Fruit fly (Drosophila melanogaster) whole organism, embryonic: ENCODE results near the gene CG13380.

Source experiments
- B-H1 ChIP-seq: fragments of 200-800 bp; sonication (Bioruptor generic); IDR thresholded peaks from 3 replicates; pipeline ENCODE4 v1.3.6; 2022; ENCODE audit warnings: missing biosample characterization, missing genetic modification characterization
- B-H2 ChIP-seq: fragments of 200-800 bp; sonication (Bioruptor generic); optimal IDR thresholded peaks from 2 replicates; lab custom pipeline; 2018; ENCODE audit warnings: missing biosample characterization, mild to moderate bottlenecking, missing genetic modification characterization
- CG10543 ChIP-seq: fragments of 200-800 bp; sonication (Bioruptor generic); optimal IDR thresholded peaks from 3 replicates; lab custom pipeline; 2017; ENCODE audit warnings: missing biosample characterization, mild to moderate bottlenecking, missing genetic modification characterization, moderate library complexity
- CG10654 ChIP-seq: fragments of 200-800 bp; sonication (Bioruptor generic); optimal IDR thresholded peaks from 2 replicates; lab custom pipeline; 2016; ENCODE audit warnings: missing biosample characterization, missing genetic modification characterization
- CG10959 ChIP-seq: fragments of 200-800 bp; sonication (Bioruptor generic); IDR thresholded peaks from 2 replicates; pipeline ENCODE4 v1.3.6; 2022; ENCODE audit warnings: missing biosample characterization, missing genetic modification characterization
- CG11247 ChIP-seq: fragments of 200-800 bp; sonication (Bioruptor generic); IDR thresholded peaks from 2 replicates; pipeline ENCODE4 v1.3.6; 2022; ENCODE audit warnings: missing biosample characterization, missing genetic modification characterization
- CG11723 ChIP-seq: fragments of 200-800 bp; sonication (Bioruptor generic); optimal IDR thresholded peaks from 2 replicates; lab custom pipeline; 2017; ENCODE audit warnings: missing biosample characterization, mild to moderate bottlenecking, missing genetic modification characterization
- CG12299 ChIP-seq: fragments of 200-800 bp; sonication (Bioruptor generic); optimal IDR thresholded peaks from 2 replicates; lab custom pipeline; 2018; ENCODE audit warnings: missing biosample characterization, mild to moderate bottlenecking, missing genetic modification characterization
- CG13287 ChIP-seq: fragments of 200-800 bp; sonication (Bioruptor generic); IDR thresholded peaks from 2 replicates; pipeline ENCODE4 v1.3.6; 2022; ENCODE audit warnings: missing biosample characterization, missing genetic modification characterization; ENCODE audit not compliant: partially characterized antibody
- CG14710 ChIP-seq: fragments of 200-800 bp; sonication (Bioruptor generic); optimal IDR thresholded peaks from 3 replicates; lab custom pipeline; 2019; ENCODE audit warnings: missing biosample characterization, mild to moderate bottlenecking, missing genetic modification characterization, moderate library complexity
- CG14965 ChIP-seq: fragments of 200-800 bp; sonication (Bioruptor generic); optimal IDR thresholded peaks from 2 replicates; lab custom pipeline; 2016; ENCODE audit warnings: missing biosample characterization, missing genetic modification characterization, borderline replicate concordance
- CG15514 ChIP-seq: fragments of 200-800 bp; sonication (Bioruptor generic); optimal IDR thresholded peaks from 3 replicates; lab custom pipeline; 2017; ENCODE audit warnings: missing biosample characterization, missing genetic modification characterization, mild to moderate bottlenecking, moderate library complexity, missing genetic modification reagents
- CG15601 ChIP-seq: fragments of 200-800 bp; sonication (Bioruptor generic); optimal IDR thresholded peaks from 3 replicates; lab custom pipeline; 2019; ENCODE audit warnings: missing biosample characterization, mild to moderate bottlenecking, missing genetic modification characterization, moderate library complexity
- CG17361 ChIP-seq: fragments of 200-800 bp; sonication (Bioruptor generic); IDR thresholded peaks from 3 replicates; pipeline ENCODE4 v1.3.6; 2022; ENCODE audit warnings: missing biosample characterization, missing genetic modification characterization
- CG4404 ChIP-seq: fragments of 200-800 bp; sonication (Bioruptor generic); IDR thresholded peaks from 2 replicates; pipeline ENCODE4 v1.3.6; 2022; ENCODE audit warnings: missing biosample characterization, missing genetic modification characterization
- CG6175 ChIP-seq: fragments of 200-800 bp; sonication (Bioruptor generic); IDR thresholded peaks from 3 replicates; pipeline ENCODE4 v1.3.6; 2022; ENCODE audit warnings: missing biosample characterization, missing genetic modification characterization
- CG7745 ChIP-seq: fragments of 200-800 bp; sonication (Bioruptor generic); optimal IDR thresholded peaks from 2 replicates; lab custom pipeline; 2018; ENCODE audit warnings: missing biosample characterization, mild to moderate bottlenecking, missing genetic modification characterization, moderate library complexity
- CG7928 ChIP-seq: fragments of 200-800 bp; sonication (Bioruptor generic); optimal IDR thresholded peaks from 2 replicates; lab custom pipeline; 2017; ENCODE audit warnings: missing biosample characterization, mild to moderate bottlenecking, missing genetic modification characterization
- CG9215 ChIP-seq: fragments of 200-800 bp; sonication (Bioruptor generic); IDR thresholded peaks from 2 replicates; pipeline ENCODE4 v1.3.6; 2022; ENCODE audit warnings: missing biosample characterization, missing genetic modification characterization
- CrebB ChIP-seq: fragments of 200-800 bp; sonication (Bioruptor generic); optimal IDR thresholded peaks from 3 replicates; lab custom pipeline; 2018; ENCODE audit warnings: missing biosample characterization, mild to moderate bottlenecking, missing genetic modification characterization
- Dbx ChIP-seq: fragments of 200-800 bp; sonication (Bioruptor generic); IDR thresholded peaks from 3 replicates; pipeline ENCODE4 v1.3.6; 2022; ENCODE audit warnings: missing biosample characterization, missing genetic modification characterization
- HLHmδ ChIP-seq: fragments of 200-800 bp; sonication (Bioruptor generic); optimal IDR thresholded peaks from 2 replicates; lab custom pipeline; 2018; ENCODE audit warnings: missing biosample characterization, mild to moderate bottlenecking, missing genetic modification characterization, moderate library complexity
- HmgZ ChIP-seq: fragments of 200-800 bp; sonication (Bioruptor generic); optimal IDR thresholded peaks from 2 replicates; lab custom pipeline; 2018; ENCODE audit warnings: missing biosample characterization, mild to moderate bottlenecking, missing genetic modification characterization
- Hr3 ChIP-seq: fragments of 200-800 bp; sonication (Bioruptor generic); optimal IDR thresholded peaks from 3 replicates; lab custom pipeline; 2016; ENCODE audit warnings: missing biosample characterization, missing genetic modification characterization
- MBD-R2 ChIP-seq: fragments of 200-800 bp; sonication (Bioruptor generic); IDR thresholded peaks from 2 replicates; pipeline ENCODE4 v1.3.6; 2022; ENCODE audit warnings: missing biosample characterization, missing genetic modification characterization
- Myb ChIP-seq: fragments of 200-800 bp; sonication (Bioruptor generic); optimal IDR thresholded peaks from 2 replicates; lab custom pipeline; 2016; ENCODE audit warnings: missing biosample characterization, missing genetic modification characterization
- Spps ChIP-seq: fragments of 200-800 bp; sonication (Bioruptor generic); optimal IDR thresholded peaks from 2 replicates; lab custom pipeline; 2018; ENCODE audit warnings: missing biosample characterization, mild to moderate bottlenecking, missing genetic modification characterization
- ci ChIP-seq: fragments of 200-800 bp; sonication (Bioruptor generic); IDR thresholded peaks from 3 replicates; pipeline ENCODE4 v1.3.6; 2022; ENCODE audit warnings: missing biosample characterization, missing genetic modification characterization
- dati ChIP-seq: fragments of 200-800 bp; sonication (Bioruptor generic); IDR thresholded peaks from 2 replicates; pipeline ENCODE4 v1.3.6; 2022; ENCODE audit warnings: missing biosample characterization, missing genetic modification characterization
- fd3F ChIP-seq: fragments of 200-800 bp; sonication (Bioruptor generic); optimal IDR thresholded peaks from 2 replicates; lab custom pipeline; 2018; ENCODE audit warnings: missing biosample characterization, mild to moderate bottlenecking, missing genetic modification characterization, moderate library complexity
- gsb-n ChIP-seq: fragments of 200-800 bp; sonication (Bioruptor generic); optimal IDR thresholded peaks from 3 replicates; lab custom pipeline; 2018; ENCODE audit warnings: missing biosample characterization, mild to moderate bottlenecking, missing genetic modification characterization
- gt ChIP-seq: fragments of 200-800 bp; sonication (Bioruptor generic); IDR thresholded peaks from 2 replicates; pipeline ENCODE4 v1.3.6; 2022; ENCODE audit warnings: missing biosample characterization, missing genetic modification characterization
- hb ChIP-seq: fragments of 200-800 bp; sonication (Bioruptor generic); IDR thresholded peaks from 3 replicates; pipeline ENCODE4 v1.3.6; 2022; ENCODE audit warnings: missing biosample characterization, missing genetic modification characterization; ENCODE audit not compliant: partially characterized antibody
- knrl ChIP-seq: fragments of 200-800 bp; sonication (Bioruptor generic); IDR thresholded peaks from 3 replicates; pipeline ENCODE4 v1.3.6; 2022; ENCODE audit warnings: missing biosample characterization, missing genetic modification characterization; ENCODE audit not compliant: partially characterized antibody
- odd ChIP-seq: fragments of 200-800 bp; sonication (Bioruptor generic); optimal IDR thresholded peaks from 2 replicates; lab custom pipeline; 2017; ENCODE audit warnings: missing biosample characterization, mild to moderate bottlenecking, missing genetic modification characterization
- otp ChIP-seq: fragments of 200-800 bp; sonication (Bioruptor generic); IDR thresholded peaks from 3 replicates; pipeline ENCODE4, ENCODE4 v1.3.6; 2022; ENCODE audit warnings: missing biosample characterization, missing genetic modification characterization
- pb ChIP-seq: fragments of 200-800 bp; sonication (Bioruptor generic); optimal IDR thresholded peaks from 3 replicates; lab custom pipeline; 2016; ENCODE audit warnings: missing biosample characterization, missing genetic modification characterization
- repo ChIP-seq: fragments of 200-800 bp; sonication (Bioruptor generic); optimal IDR thresholded peaks from 2 replicates; lab custom pipeline; 2016; ENCODE audit warnings: missing biosample characterization, missing genetic modification characterization
- row ChIP-seq: fragments of 200-800 bp; sonication (Bioruptor generic); IDR thresholded peaks from 3 replicates; pipeline ENCODE4 v1.3.6; 2022; ENCODE audit warnings: missing biosample characterization, missing genetic modification characterization
- run ChIP-seq: fragments of 200-800 bp; sonication (Bioruptor generic); optimal IDR thresholded peaks from 3 replicates; lab custom pipeline; 2018; ENCODE audit warnings: missing biosample characterization, mild to moderate bottlenecking, missing genetic modification characterization
- sd ChIP-seq: fragments of 200-800 bp; sonication (Bioruptor generic); optimal IDR thresholded peaks from 3 replicates; lab custom pipeline; 2018; ENCODE audit warnings: missing biosample characterization, mild to moderate bottlenecking, missing genetic modification characterization, moderate library complexity
- sens-2 ChIP-seq: fragments of 200-800 bp; sonication (Bioruptor generic); IDR thresholded peaks from 2 replicates; pipeline ENCODE4 v1.3.6; 2022; ENCODE audit warnings: missing biosample characterization, missing genetic modification characterization
- sima ChIP-seq: fragments of 200-800 bp; sonication (Bioruptor generic); optimal IDR thresholded peaks from 2 replicates; lab custom pipeline; 2016; ENCODE audit warnings: missing biosample characterization, missing genetic modification characterization
- sisA ChIP-seq: fragments of 200-800 bp; sonication (Bioruptor generic); IDR thresholded peaks from 2 replicates; pipeline ENCODE4 v1.3.6; 2022; ENCODE audit warnings: missing biosample characterization, missing genetic modification characterization
- so ChIP-seq: fragments of 200-800 bp; sonication (Bioruptor generic); IDR thresholded peaks from 3 replicates; pipeline ENCODE4 v1.3.6; 2022; ENCODE audit warnings: missing biosample characterization, missing genetic modification characterization
- tio ChIP-seq: fragments of 200-800 bp; sonication (Bioruptor generic); optimal IDR thresholded peaks from 2 replicates; lab custom pipeline; 2017; ENCODE audit warnings: missing biosample characterization, missing genetic modification characterization, inconsistent platforms
- tll ChIP-seq, 2 experiments: fragments of 200-800 bp in 1 of 2; fragments of >200 bp in 1 of 2; sonication (Bioruptor generic) in 1 of 2; optimal IDR thresholded peaks; 2 replicates each; lab custom pipeline; 2017 to 2019; ENCODE audit warnings: missing biosample characterization in 2 of 2, missing genetic modification characterization in 2 of 2, mild to moderate bottlenecking in 1 of 2, moderate library complexity in 1 of 2
- tx ChIP-seq: fragments of 200-800 bp; sonication (Bioruptor generic); optimal IDR thresholded peaks from 2 replicates; lab custom pipeline; 2016; ENCODE audit warnings: missing biosample characterization, missing genetic modification characterization
- usp ChIP-seq: fragments of >200 bp; optimal IDR thresholded peaks from 2 replicates; lab custom pipeline; 2017; ENCODE audit warnings: missing biosample characterization, missing genetic modification characterization
- z ChIP-seq: fragments of 200-800 bp; sonication (Bioruptor generic); IDR thresholded peaks from 3 replicates; pipeline ENCODE4 v1.3.6; 2022; ENCODE audit warnings: missing biosample characterization, missing genetic modification characterization

The CG13380 gene

DNA sequence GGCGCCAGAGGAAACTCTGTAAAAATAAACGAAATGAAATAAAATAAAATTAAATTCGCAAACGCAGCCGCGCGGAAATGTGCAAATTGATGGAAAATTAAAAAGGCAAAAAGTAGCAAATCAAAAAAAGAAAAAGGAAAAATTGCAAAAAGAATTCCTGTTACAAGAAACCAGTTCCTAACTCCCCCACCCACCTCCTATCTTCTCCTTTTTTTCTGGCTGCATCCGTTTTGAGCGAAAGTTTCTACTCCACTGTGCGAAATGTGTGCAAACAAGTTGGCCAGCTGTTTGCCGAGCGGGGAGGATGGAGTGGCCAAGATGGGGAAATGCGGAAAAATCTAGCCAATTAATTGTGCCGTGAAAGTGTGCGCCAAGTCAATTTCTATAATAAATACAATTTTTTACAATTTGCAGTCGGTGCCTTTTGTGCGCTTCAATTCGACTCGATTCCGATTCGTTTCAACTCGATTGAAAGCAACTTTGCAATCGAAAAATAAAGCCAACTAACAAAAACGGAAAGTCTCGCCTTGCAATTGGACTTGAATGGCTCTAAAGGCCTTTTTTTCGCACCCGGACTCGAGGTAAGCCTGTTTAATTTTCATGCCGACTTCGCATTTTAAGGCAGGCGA lies 8.8 kb upstream of the CG13380 start (continued):
- TF ChIP-seq CG15601 (tag; lab: Kevin White, UChicago) (peak; percentile 57), CG14965 (GFP tag; lab: Kevin White, UChicago) (no peak), otp (no peak), usp (GFP tag; lab: Kevin White, UChicago) (no peak), MBD-R2 (GFP tag; lab: Robert Waterston, UW) (no peak), B-H2 (GFP tag; lab: Kevin White, UChicago) (no peak), CG6175 (no peak), so (GFP tag; lab: Robert Waterston, UW) (0 out of 3 replicates have a peak, but pooled peaks have one; percentile 10), HLHmδ (GFP tag; lab: Kevin White, UChicago) (no peak), CG11723 (GFP tag; lab: Kevin White, UChicago) (no peak), Dbx (GFP tag; lab: Robert Waterston, UW) (no peak)

DNA sequence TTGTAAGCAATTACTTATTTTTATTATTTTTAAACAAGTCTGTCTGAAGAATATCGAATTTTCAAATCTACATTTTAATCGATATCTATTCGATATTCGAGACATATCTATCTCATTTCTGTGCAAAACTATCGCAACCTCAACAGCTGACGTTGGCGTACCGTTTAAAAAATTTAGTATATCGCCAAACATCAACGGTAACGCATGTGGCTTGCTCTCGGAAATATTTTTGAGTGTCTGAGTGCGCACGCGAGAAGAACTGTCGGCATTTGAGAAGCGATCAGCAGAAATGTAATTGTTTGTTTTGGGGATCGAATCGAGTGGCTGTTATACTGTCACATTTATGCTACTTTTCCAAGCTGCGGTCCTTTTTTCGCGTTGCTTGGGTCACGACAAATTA lies 8.0 kb upstream of the CG13380 start, which contains the start of gene MYPT-75D:
MYPT-75D (plus strand) TSS at position 174 of the 400 bp plus-strand sequence.
- TF ChIP-seq sd (peak; percentile 70), sima (no peak), CG15514 (peak; percentile 7), B-H1 (GFP tag; lab: Robert Waterston, UW) (no peak), CG10654 (GFP tag; lab: Kevin White, UChicago) (no peak), Hr3 (GFP tag; lab: Kevin White, UChicago) (no peak), CG12299 (tag; lab: Kevin White, UChicago) (peak; percentile 22), CG4404 (GFP tag; lab: Robert Waterston, UW) (no peak), gt (no peak), odd (GFP tag; lab: Kevin White, UChicago) (no peak), pb (GFP tag; lab: Kevin White, UChicago) (no peak), knrl (GFP tag; lab: Robert Waterston, UW) (peak; percentile 80), CG10543 (GFP tag; lab: Kevin White, UChicago) (peak; percentile 3), sens-2 (GFP tag; lab: Robert Waterston, UW) (no peak; the same call in 1 of the 2 replicates), sisA (GFP tag; lab: Robert Waterston, UW) (no peak), CG7928 (GFP tag; lab: Kevin White, UChicago) (no peak), z (GFP tag; lab: Robert Waterston, UW) (no peak), tio (GFP tag; lab: Kevin White, UChicago) (no peak), tx (GFP tag; lab: Kevin White, UChicago) (no peak), CG13287 (peak; percentile 95), tll (GFP tag; optimal IDR thresholded peaks at IDR 0.05; lab: Kevin White, UChicago) (peak in 1 of 2 experiments; percentile 9), CG7745 (tag; lab: Kevin White, UChicago) (no peak), gsb-n (tag; lab: Kevin White, UChicago) (peak; percentile 17), HmgZ (tag; lab: Kevin White, UChicago) (peak; percentile 68), Myb (GFP tag; lab: Kevin White, UChicago) (peak; percentile 55), CG9215 (GFP tag; lab: Robert Waterston, UW) (no peak), CrebB (tag; lab: Kevin White, UChicago) (peak; percentile 46), Spps (no peak), hb (peak; percentile 68; the same call in 2 of the 3 replicates), CG10959 (GFP tag; lab: Robert Waterston, UW) (no peak), dati (GFP tag; lab: Robert Waterston, UW) (no peak), CG11247 (GFP tag; lab: Robert Waterston, UW) (no peak), CG17361 (no peak), row (GFP tag; lab: Robert Waterston, UW) (0 out of 3 replicates have a peak, but pooled peaks have one; percentile 33), ci (GFP tag; lab: Robert Waterston, UW) (peak; percentile 75), fd3F (GFP tag; lab: Kevin White, UChicago) (no peak), repo (GFP tag; lab: Kevin White, UChicago) (peak; percentile 10), CG14710 (peak; percentile 51), run (no peak)
